Fruit fly (Drosophila melanogaster) whole organism: Measurements from ENCODE around the gene CG7173.

Experiments
- CG8478 ChIP-seq: fragments of >200 bp; optimal IDR thresholded peaks from 2 replicates; lab custom pipeline; 2018; ENCODE audit warnings: inconsistent platforms
- Dll ChIP-seq: fragments of >200 bp; optimal IDR thresholded peaks from 2 replicates; lab custom pipeline; 2017
- EcR ChIP-seq, 2 experiments: fragments of >200 bp; optimal IDR thresholded peaks; 2 replicates each; lab custom pipeline; 2017; ENCODE audit warnings: missing biosample characterization in 2 of 2, missing genetic modification characterization in 2 of 2, missing genetic modification reagents in 2 of 2
- pan ChIP-seq: fragments of >200 bp; optimal IDR thresholded peaks from 2 replicates; lab custom pipeline; 2017
- psq ChIP-seq: fragments of >200 bp; optimal IDR thresholded peaks from 2 replicates; lab custom pipeline; 2017
- usp ChIP-seq: fragments of >200 bp; optimal IDR thresholded peaks from 2 replicates; lab custom pipeline; 2017; ENCODE audit warnings: missing biosample characterization, missing genetic modification characterization, mixed read lengths

- TF ChIP-seq Dll (no peak), psq (lab: Kevin White, UChicago) (no peak), pan (lab: Kevin White, UChicago) (no peak), usp (GFP tag; lab: Kevin White, UChicago) (no peak), CG8478 (no peak), EcR (GFP tag; optimal IDR thresholded peaks at IDR 0.05; lab: Kevin White, UChicago) (no peak)
These were observed 4.1 kb upstream of the CG7173 start, which contains the start of gene CapaR for dm6 chr3L:21562081-21562480.
